Worm (Caenorhabditis elegans) whole organism, L4 larva: ENCODE results near the gene srt-65.

ENCODE experiments used
- ama-1 ChIP-seq: fragments of 150-350 bp; optimal IDR thresholded peaks from 2 replicates; lab custom pipeline; 2014; ENCODE audit warnings: inconsistent platforms, mixed read lengths
- ceh-32 ChIP-seq: sonication (generic microtip); optimal IDR thresholded peaks from 2 replicates; lab custom pipeline; 2016; ENCODE audit warnings: mild to moderate bottlenecking, missing genetic modification characterization, missing compliant biosample characterization; ENCODE audit not compliant: poor library complexity
- dmd-6 ChIP-seq: fragments of 200-800 bp; sonication (Bioruptor generic); IDR thresholded peaks from 2 replicates; pipeline ENCODE4 v1.3.6; 2022; ENCODE audit warnings: missing genetic modification reagents, missing genetic modification characterization, missing compliant biosample characterization
- fkh-10 ChIP-seq: fragments of 150-350 bp; optimal IDR thresholded peaks from 2 replicates; lab custom pipeline; 2014; ENCODE audit warnings: missing biosample characterization, missing genetic modification reagents, missing genetic modification characterization
- jun-1 ChIP-seq: fragments of 150-350 bp; optimal IDR thresholded peaks from 2 replicates; lab custom pipeline; 2014; ENCODE audit warnings: missing biosample characterization, missing genetic modification reagents, missing genetic modification characterization
- lsy-2 ChIP-seq, 2 experiments: fragments of 150-350 bp in 1 of 2; sonication (generic microtip) in 1 of 2; optimal IDR thresholded peaks; 2 replicates each; lab custom pipeline; 2014 to 2017; ENCODE audit warnings: missing biosample characterization in 2 of 2, missing genetic modification characterization in 2 of 2
- madf-9 ChIP-seq: fragments of 200-800 bp; sonication (Bioruptor generic); conservative IDR thresholded peaks from 2 replicates; pipeline ENCODE4 v1.3.6; 2022; ENCODE audit warnings: missing genetic modification reagents, missing genetic modification characterization, missing compliant biosample characterization
- mdt-29 ChIP-seq: fragments of 200-800 bp; sonication (Bioruptor generic); IDR thresholded peaks from 2 replicates; pipeline ENCODE4 v1.3.6; 2022; ENCODE audit warnings: missing genetic modification reagents, missing genetic modification characterization, missing compliant biosample characterization
- mxl-2 ChIP-seq: fragments of 200-800 bp; sonication (Bioruptor generic); conservative IDR thresholded peaks from 2 replicates; pipeline ENCODE4 v1.3.6; 2022; ENCODE audit warnings: missing genetic modification reagents, missing genetic modification characterization, missing compliant biosample characterization
- nhr-237 ChIP-seq: sonication (generic microtip); optimal IDR thresholded peaks from 2 replicates; lab custom pipeline; 2017; ENCODE audit warnings: missing biosample characterization, missing genetic modification characterization
- nhr-28 ChIP-seq: fragments of 150-350 bp; optimal IDR thresholded peaks from 2 replicates; lab custom pipeline; 2014; ENCODE audit warnings: missing biosample characterization, missing genetic modification characterization
- nhr-41 ChIP-seq: fragments of 200-800 bp; sonication (Bioruptor generic); IDR thresholded peaks from 2 replicates; pipeline ENCODE4 v1.3.6; 2022; ENCODE audit warnings: missing genetic modification reagents, missing genetic modification characterization, missing compliant biosample characterization
- unc-39 ChIP-seq: sonication (generic microtip); optimal IDR thresholded peaks from 2 replicates; lab custom pipeline; 2017; ENCODE audit warnings: missing biosample characterization, missing genetic modification characterization
- unc-62 ChIP-seq, 3 experiments: fragments of 150-350 bp in 1 of 3; sonication (generic microtip); optimal IDR thresholded peaks in 2 of 3; peaks in 1 of 3; 1 replicate in 1 of 3; 2 replicates in 2 of 3; lab custom pipeline; 2014 to 2017; ENCODE audit warnings: missing biosample characterization in 3 of 3, missing genetic modification characterization in 3 of 3, missing genetic modification reagents in 3 of 3, missing genotype in 1 of 3

ce11 chrV:5203643-5204042, 30.9 kb upstream of the srt-65 start:
- TF ChIP-seq jun-1 (tag; lab: Kevin White, UChicago) (no peak), fkh-10 (GFP tag; lab: Kevin White, UChicago) (no peak), dmd-6 (GFP tag; lab: Robert Waterston, UW) (no peak), madf-9 (GFP tag; lab: Robert Waterston, UW) (no peak), unc-39 (no peak), nhr-237 (no peak), nhr-28 (no peak), nhr-41 (GFP tag; lab: Robert Waterston, UW) (no peak), ama-1 (lab: Kevin White, UChicago) (no peak), lsy-2 (tag; optimal IDR thresholded peaks at IDR 0.05; lab: Kevin White, UChicago) (no peak), mxl-2 (no peak), mdt-29 (no peak), unc-62 (GFP tag; optimal IDR thresholded peaks at IDR 0.05 in 1 of 2; lab: Kevin White, UChicago) (no peak), unc-62 (tag; optimal IDR thresholded peaks at IDR 0.05; lab: Kevin White, UChicago) (no peak), ceh-32 (no peak)
